Fruit fly (Drosophila melanogaster) whole organism, embryonic: ENCODE measurements around the gene CG6094.

ENCODE experiments used
- Abd-B ChIP-seq: fragments of 200-800 bp; sonication (Bioruptor generic); optimal IDR thresholded peaks from 2 replicates; lab custom pipeline; 2018; ENCODE audit warnings: missing biosample characterization, mild to moderate bottlenecking, missing genetic modification characterization, moderate library complexity
- CG10209 ChIP-seq: fragments of 200-800 bp; sonication (Bioruptor generic); optimal IDR thresholded peaks from 3 replicates; lab custom pipeline; 2017; ENCODE audit warnings: missing biosample characterization, mild to moderate bottlenecking, missing genetic modification characterization, missing genetic modification reagents
- CG10366 ChIP-seq: fragments of 200-800 bp; sonication (Bioruptor generic); IDR thresholded peaks from 2 replicates; pipeline ENCODE4 v1.3.6; 2022; ENCODE audit warnings: missing biosample characterization, missing genetic modification characterization
- CG11504 ChIP-seq: fragments of 200-800 bp; sonication (Bioruptor generic); optimal IDR thresholded peaks from 3 replicates; lab custom pipeline; 2019; ENCODE audit warnings: missing biosample characterization, mild to moderate bottlenecking, missing genetic modification characterization, moderate library complexity
- CG14441 ChIP-seq: fragments of 200-800 bp; sonication (Bioruptor generic); IDR thresholded peaks from 2 replicates; pipeline ENCODE4 v1.3.6; 2022; ENCODE audit warnings: missing biosample characterization, missing genetic modification characterization
- CG15269 ChIP-seq: fragments of 200-800 bp; sonication (Bioruptor generic); optimal IDR thresholded peaks from 2 replicates; lab custom pipeline; 2018; ENCODE audit warnings: missing biosample characterization, mild to moderate bottlenecking, missing genetic modification characterization, moderate library complexity
- CG18262 ChIP-seq: fragments of 200-800 bp; optimal IDR thresholded peaks from 3 replicates; lab custom pipeline; 2019; ENCODE audit warnings: missing biosample characterization, mild to moderate bottlenecking, missing genetic modification characterization, moderate library complexity
- CG2199 ChIP-seq: fragments of 200-800 bp; sonication (Bioruptor generic); IDR thresholded peaks from 3 replicates; pipeline ENCODE4 v1.3.6; 2022; ENCODE audit warnings: missing biosample characterization, missing genetic modification characterization
- CG2202 ChIP-seq: fragments of 200-800 bp; sonication (Bioruptor generic); optimal IDR thresholded peaks from 2 replicates; lab custom pipeline; 2018; ENCODE audit warnings: missing biosample characterization, mild to moderate bottlenecking, missing genetic modification characterization
- CG2712 ChIP-seq: fragments of 200-800 bp; optimal IDR thresholded peaks from 3 replicates; lab custom pipeline; 2019; ENCODE audit warnings: missing biosample characterization, mild to moderate bottlenecking, missing genetic modification characterization, moderate library complexity
- CG30403 ChIP-seq: fragments of 200-800 bp; sonication (Bioruptor generic); optimal IDR thresholded peaks from 3 replicates; lab custom pipeline; 2016; ENCODE audit warnings: missing biosample characterization, missing genetic modification characterization
- CG3726 ChIP-seq: fragments of 200-800 bp; sonication (Bioruptor generic); IDR thresholded peaks from 3 replicates; pipeline ENCODE4, ENCODE4 v1.3.6; 2022; ENCODE audit warnings: missing biosample characterization, missing genetic modification characterization
- CG6689 ChIP-seq: fragments of 200-800 bp; sonication (Bioruptor generic); IDR thresholded peaks from 2 replicates; pipeline ENCODE4 v1.3.6; 2022; ENCODE audit warnings: missing biosample characterization, missing genetic modification characterization
- CG9437 ChIP-seq: fragments of 200-800 bp; sonication (Bioruptor generic); optimal IDR thresholded peaks from 2 replicates; lab custom pipeline; 2018; ENCODE audit warnings: missing biosample characterization, mild to moderate bottlenecking, missing genetic modification characterization
- CG9797 ChIP-seq: fragments of 200-800 bp; sonication (Bioruptor generic); optimal IDR thresholded peaks from 3 replicates; lab custom pipeline; 2018; ENCODE audit warnings: missing biosample characterization, mild to moderate bottlenecking, missing genetic modification characterization
- Dip2 ChIP-seq: fragments of 200-800 bp; sonication (Bioruptor generic); IDR thresholded peaks from 2 replicates; pipeline ENCODE4 v1.3.6; 2022; ENCODE audit warnings: missing biosample characterization, missing genetic modification characterization
- Drgx ChIP-seq: fragments of 200-800 bp; sonication (Bioruptor generic); IDR thresholded peaks from 2 replicates; pipeline ENCODE4 v1.3.6; 2022; ENCODE audit warnings: missing biosample characterization, missing genetic modification characterization
- GATAe ChIP-seq: fragments of 200-800 bp; sonication (Bioruptor generic); conservative IDR thresholded peaks from 2 replicates; pipeline ENCODE4 v1.3.6; 2022; ENCODE audit warnings: missing biosample characterization, missing genetic modification characterization
- Hey ChIP-seq: fragments of 200-800 bp; sonication (Bioruptor generic); optimal IDR thresholded peaks from 3 replicates; lab custom pipeline; 2018; ENCODE audit warnings: missing biosample characterization, mild to moderate bottlenecking, missing genetic modification characterization
- Lim3 ChIP-seq: fragments of 200-800 bp; sonication (Bioruptor generic); IDR thresholded peaks from 2 replicates; pipeline ENCODE4 v1.3.6; 2022; ENCODE audit warnings: missing biosample characterization, missing genetic modification characterization
- Med ChIP-seq: fragments of 200-800 bp; sonication (Bioruptor generic); peaks from one replicate; lab custom pipeline; 2016; ENCODE audit warnings: missing biosample characterization, missing genetic modification characterization, mild to moderate bottlenecking, inconsistent platforms, moderate library complexity
- Myb ChIP-seq: fragments of 200-800 bp; sonication (Bioruptor generic); optimal IDR thresholded peaks from 2 replicates; lab custom pipeline; 2016; ENCODE audit warnings: missing biosample characterization, missing genetic modification characterization
- NK7.1 ChIP-seq: fragments of 200-800 bp; sonication (Bioruptor generic); optimal IDR thresholded peaks from 3 replicates; lab custom pipeline; 2016; ENCODE audit warnings: missing biosample characterization, missing genetic modification characterization
- Oaz ChIP-seq: fragments of 200-800 bp; sonication (Bioruptor generic); IDR thresholded peaks from 2 replicates; pipeline ENCODE4 v1.3.6; 2022; ENCODE audit warnings: missing biosample characterization, missing genetic modification characterization
- Opbp ChIP-seq: fragments of 200-800 bp; sonication (Bioruptor generic); IDR thresholded peaks from 3 replicates; pipeline ENCODE4 v1.3.6; 2022; ENCODE audit warnings: missing biosample characterization, missing genetic modification characterization; ENCODE audit not compliant: partially characterized antibody
- Stat92E ChIP-seq, 3 experiments: fragments of >200 bp in 2 of 3; fragments of 200-800 bp in 1 of 3; sonication (Bioruptor generic) in 1 of 3; optimal IDR thresholded peaks; 2 replicates each; lab custom pipeline; 2017 to 2019; ENCODE audit warnings: missing biosample characterization in 3 of 3, missing genetic modification characterization in 3 of 3, mild to moderate bottlenecking in 1 of 3, moderate library complexity in 1 of 3
- TFAM ChIP-seq: fragments of 200-800 bp; sonication (Bioruptor generic); optimal IDR thresholded peaks from 2 replicates; lab custom pipeline; 2017; ENCODE audit warnings: missing biosample characterization, missing genetic modification characterization, inconsistent platforms
- Vsx1 ChIP-seq: fragments of 200-800 bp; sonication (Bioruptor generic); optimal IDR thresholded peaks from 2 replicates; lab custom pipeline; 2017; ENCODE audit warnings: missing biosample characterization, mild to moderate bottlenecking, missing genetic modification characterization, missing genetic modification reagents
- cad ChIP-seq: fragments of >200 bp; optimal IDR thresholded peaks from 2 replicates; lab custom pipeline; 2017; ENCODE audit warnings: missing biosample characterization, missing genetic modification characterization
- chm ChIP-seq: fragments of 200-800 bp; sonication (Bioruptor generic); IDR thresholded peaks from 2 replicates; pipeline ENCODE4 v1.3.6; 2022; ENCODE audit warnings: missing biosample characterization, missing genetic modification characterization
- ci ChIP-seq: fragments of 200-800 bp; sonication (Bioruptor generic); IDR thresholded peaks from 3 replicates; pipeline ENCODE4 v1.3.6; 2022; ENCODE audit warnings: missing biosample characterization, missing genetic modification characterization
- crol ChIP-seq: fragments of 200-800 bp; sonication (Bioruptor generic); IDR thresholded peaks from 2 replicates; pipeline ENCODE4 v1.3.6; 2022; ENCODE audit warnings: missing biosample characterization, missing genetic modification characterization
- dysf ChIP-seq: fragments of 200-800 bp; sonication (Bioruptor generic); IDR thresholded peaks from 3 replicates; pipeline ENCODE4 v1.3.6; 2022; ENCODE audit warnings: missing biosample characterization, missing genetic modification characterization
- ewg ChIP-seq: fragments of 200-800 bp; sonication (Bioruptor generic); optimal IDR thresholded peaks from 3 replicates; lab custom pipeline; 2017; ENCODE audit warnings: mild to moderate bottlenecking, missing biosample characterization, missing genetic modification reagents, missing genetic modification characterization
- exex ChIP-seq: fragments of 200-800 bp; sonication (Bioruptor generic); optimal IDR thresholded peaks from 4 replicates; lab custom pipeline; 2018; ENCODE audit warnings: missing biosample characterization, mild to moderate bottlenecking, missing genetic modification characterization, moderate library complexity
- grn ChIP-seq: fragments of 200-800 bp; sonication (Bioruptor generic); optimal IDR thresholded peaks from 3 replicates; lab custom pipeline; 2017; ENCODE audit warnings: missing biosample characterization, missing genetic modification characterization
- kni ChIP-seq: fragments of 200-800 bp; sonication (Bioruptor generic); optimal IDR thresholded peaks from 3 replicates; lab custom pipeline; 2017; ENCODE audit warnings: mild to moderate bottlenecking, missing biosample characterization, missing genetic modification reagents, missing genetic modification characterization
- lab ChIP-seq: fragments of 200-800 bp; sonication (Bioruptor generic); optimal IDR thresholded peaks from 3 replicates; lab custom pipeline; 2017; ENCODE audit warnings: missing biosample characterization, missing genetic modification characterization, mild to moderate bottlenecking, moderate library complexity, missing genetic modification reagents
- mirr ChIP-seq: fragments of 200-800 bp; sonication (Bioruptor generic); optimal IDR thresholded peaks from 3 replicates; lab custom pipeline; 2018; ENCODE audit warnings: missing biosample characterization, mild to moderate bottlenecking, missing genetic modification characterization
- pfk ChIP-seq: fragments of 200-800 bp; sonication (Bioruptor generic); optimal IDR thresholded peaks from 2 replicates; lab custom pipeline; 2018; ENCODE audit warnings: missing biosample characterization, mild to moderate bottlenecking, missing genetic modification characterization, moderate library complexity
- pros ChIP-seq: fragments of 200-800 bp; sonication (Bioruptor generic); optimal IDR thresholded peaks from 3 replicates; lab custom pipeline; 2019; ENCODE audit warnings: missing biosample characterization, mild to moderate bottlenecking, missing genetic modification characterization, moderate library complexity
- row ChIP-seq: fragments of 200-800 bp; sonication (Bioruptor generic); IDR thresholded peaks from 3 replicates; pipeline ENCODE4 v1.3.6; 2022; ENCODE audit warnings: missing biosample characterization, missing genetic modification characterization
- sd ChIP-seq: fragments of 200-800 bp; sonication (Bioruptor generic); optimal IDR thresholded peaks from 3 replicates; lab custom pipeline; 2018; ENCODE audit warnings: missing biosample characterization, mild to moderate bottlenecking, missing genetic modification characterization, moderate library complexity
- sens-2 ChIP-seq: fragments of 200-800 bp; sonication (Bioruptor generic); IDR thresholded peaks from 2 replicates; pipeline ENCODE4 v1.3.6; 2022; ENCODE audit warnings: missing biosample characterization, missing genetic modification characterization
- sug ChIP-seq: fragments of 200-800 bp; optimal IDR thresholded peaks from 2 replicates; lab custom pipeline; 2019; ENCODE audit warnings: missing biosample characterization, mild to moderate bottlenecking, missing genetic modification characterization, moderate library complexity
- twi ChIP-seq: fragments of 200-800 bp; optimal IDR thresholded peaks from 2 replicates; lab custom pipeline; 2019; ENCODE audit warnings: missing biosample characterization, mild to moderate bottlenecking, missing genetic modification characterization, moderate library complexity
- vfl ChIP-seq: fragments of 200-800 bp; sonication (Bioruptor generic); optimal IDR thresholded peaks from 2 replicates; lab custom pipeline; 2016; ENCODE audit warnings: missing biosample characterization, missing genetic modification characterization
- vnd ChIP-seq: fragments of 200-800 bp; sonication (Bioruptor generic); IDR thresholded peaks from 3 replicates; pipeline ENCODE4 v1.3.6; 2022; ENCODE audit warnings: missing biosample characterization, missing genetic modification characterization; ENCODE audit not compliant: partially characterized antibody
- vvl ChIP-seq: fragments of 200-800 bp; sonication (Bioruptor generic); IDR thresholded peaks from 2 replicates; pipeline ENCODE4 v1.3.6; 2022; ENCODE audit warnings: missing biosample characterization, missing genetic modification characterization
- zf30C ChIP-seq: fragments of 200-800 bp; sonication (Bioruptor generic); optimal IDR thresholded peaks from 3 replicates; lab custom pipeline; 2018; ENCODE audit warnings: missing biosample characterization, mild to moderate bottlenecking, missing genetic modification characterization
- zfh1 ChIP-seq: fragments of 200-800 bp; sonication (Bioruptor generic); IDR thresholded peaks from 3 replicates; pipeline ENCODE4 v1.3.6; 2022; ENCODE audit warnings: missing biosample characterization, missing genetic modification characterization

CG6094 gene

dm6 chr2L:10554676-10555075 is 47.8 kb downstream of the CG6094 start:
- TF ChIP-seq Drgx (GFP tag; lab: Robert Waterston, UW): no peak
- no peak for TF ChIP-seq CG2202 (tag; lab: Kevin White, UChicago)
- no peak for TF ChIP-seq ewg
- no peak for TF ChIP-seq chm (GFP tag; lab: Robert Waterston, UW)
- no peak for TF ChIP-seq Myb
- no peak for TF ChIP-seq CG30403 (GFP tag; lab: Kevin White, UChicago)
- TF ChIP-seq twi (tag; lab: Kevin White, UChicago): peak; percentile 81
- no peak for TF ChIP-seq CG10209 (GFP tag; lab: Kevin White, UChicago)
- TF ChIP-seq vnd (GFP tag; lab: Robert Waterston, UW): 0 out of 3 replicates have a peak, but pooled peaks have one; percentile 29
- TF ChIP-seq zf30C (GFP tag; lab: Kevin White, UChicago): no peak
- TF ChIP-seq CG10366 (GFP tag; lab: Robert Waterston, UW): 0 out of 2 replicates have a peak, but pooled peaks have one; percentile 8
- no peak for TF ChIP-seq CG15269 (tag; lab: Kevin White, UChicago)
- TF ChIP-seq GATAe (GFP tag; lab: Robert Waterston, UW): 0 out of 2 replicates have a peak, but pooled peaks have one; percentile 11
- TF ChIP-seq lab: peak; percentile 42
- peak; percentile 86 for TF ChIP-seq crol
- TF ChIP-seq exex (tag; lab: Kevin White, UChicago): peak; percentile 61
- peak; percentile 42 for TF ChIP-seq kni (GFP tag; lab: Kevin White, UChicago)
- peak in 1 of 3 experiments; percentile 86 for TF ChIP-seq Stat92E (GFP tag; optimal IDR thresholded peaks at IDR 0.05; lab: Kevin White, UChicago)
- no peak for TF ChIP-seq pfk (GFP tag; lab: Kevin White, UChicago)
- peak; percentile 96 for TF ChIP-seq CG2199
- 0 out of 3 replicates have a peak, but pooled peaks have one; percentile 36 for TF ChIP-seq ci
- peak; percentile 55 for TF ChIP-seq Med
- TF ChIP-seq mirr (GFP tag; lab: Kevin White, UChicago): peak; percentile 7
- TF ChIP-seq sens-2 (GFP tag; lab: Robert Waterston, UW): peak; percentile 83
- no peak for TF ChIP-seq vfl
- TF ChIP-seq Lim3 (GFP tag; lab: Robert Waterston, UW): peak; percentile 8; the same call in 1 of the 2 replicates
- TF ChIP-seq Hey (tag; lab: Kevin White, UChicago): peak; percentile 32
- TF ChIP-seq grn (GFP tag; lab: Kevin White, UChicago): peak; percentile 98
- peak; percentile 36; the same call in 1 of the 2 replicates for TF ChIP-seq vvl (GFP tag; lab: Robert Waterston, UW)
- TF ChIP-seq Abd-B (GFP tag; lab: Kevin White, UChicago): peak; percentile 41
- peak; percentile 26 for TF ChIP-seq cad (GFP tag; lab: Kevin White, UChicago)
- peak; percentile 24 for TF ChIP-seq pros (GFP tag; lab: Kevin White, UChicago)
- TF ChIP-seq Dip2 (GFP tag; lab: Robert Waterston, UW): no peak
- TF ChIP-seq sd: peak; percentile 81
- TF ChIP-seq sug: peak; percentile 47
- no peak for TF ChIP-seq CG3726 (GFP tag; lab: Robert Waterston, UW)
- TF ChIP-seq Opbp (GFP tag; lab: Robert Waterston, UW): no peak
- no peak for TF ChIP-seq CG9437
- peak; percentile 40 for TF ChIP-seq Vsx1 (GFP tag; lab: Kevin White, UChicago)

- peak; percentile 47; the same call in 1 of the 2 replicates for TF ChIP-seq CG14441 (GFP tag; lab: Robert Waterston, UW)
- no peak for TF ChIP-seq CG18262 (tag; lab: Kevin White, UChicago)
- peak; percentile 4 for TF ChIP-seq CG2712 (tag; lab: Kevin White, UChicago)
- 0 out of 3 replicates have a peak, but pooled peaks have one; percentile 61 for TF ChIP-seq ci
- TF ChIP-seq NK7.1 (GFP tag; lab: Kevin White, UChicago): no peak
- TF ChIP-seq CG6689 (GFP tag; lab: Robert Waterston, UW): peak; percentile 38; the same call in 1 of the 2 replicates
- peak; percentile 21 for TF ChIP-seq CG11504 (tag; lab: Kevin White, UChicago)
- TF ChIP-seq dysf (GFP tag; lab: Robert Waterston, UW): peak; percentile 32; the same call in 1 of the 3 replicates
- peak; percentile 45; the same call in 2 of the 3 replicates for TF ChIP-seq row (GFP tag; lab: Robert Waterston, UW)
- TF ChIP-seq Oaz (GFP tag; lab: Robert Waterston, UW): 0 out of 2 replicates have a peak, but pooled peaks have one; percentile 13
- TF ChIP-seq TFAM (GFP tag; lab: Kevin White, UChicago): no peak
- no peak for TF ChIP-seq lab
- TF ChIP-seq zfh1 (GFP tag; lab: Robert Waterston, UW): peak; percentile 63; the same call in 2 of the 3 replicates
- no peak for TF ChIP-seq CG9797 (GFP tag; lab: Kevin White, UChicago)
Observed at dm6 chr2L:10555269-10555668, 48.4 kb downstream of the CG6094 start.
